Worm (Caenorhabditis elegans) whole organism, late embryonic: ENCODE results near the gene T01B7.9.

Experiments used
- F13H6.1 ChIP-seq: sonication (generic microtip); optimal IDR thresholded peaks from 2 replicates; lab custom pipeline; 2016; ENCODE audit warnings: missing genetic modification characterization, missing compliant biosample characterization
- ceh-34 ChIP-seq: sonication (generic microtip); optimal IDR thresholded peaks from 2 replicates; lab custom pipeline; 2016; ENCODE audit warnings: mild to moderate bottlenecking, missing genetic modification characterization, missing compliant biosample characterization
- ceh-48 ChIP-seq: sonication (generic microtip); optimal IDR thresholded peaks from 2 replicates; lab custom pipeline; 2016; ENCODE audit warnings: missing genetic modification characterization, inconsistent platforms, missing compliant biosample characterization
- dve-1 ChIP-seq: sonication (generic microtip); optimal IDR thresholded peaks from 2 replicates; lab custom pipeline; 2017; ENCODE audit warnings: antibody characterized with exemption, mild to moderate bottlenecking, missing genetic modification characterization, missing compliant biosample characterization
- elt-4 ChIP-seq: sonication (generic microtip); optimal IDR thresholded peaks from 2 replicates; lab custom pipeline; 2016; ENCODE audit warnings: missing genetic modification characterization, missing compliant biosample characterization
- fkh-10 ChIP-seq: fragments of 150-350 bp; optimal IDR thresholded peaks from 2 replicates; lab custom pipeline; 2014; ENCODE audit warnings: missing biosample characterization, missing genetic modification reagents, missing genetic modification characterization
- nhr-11 ChIP-seq: fragments of 150-350 bp; optimal IDR thresholded peaks from 2 replicates; lab custom pipeline; 2014; ENCODE audit warnings: missing biosample characterization, missing genetic modification characterization
- npax-4 ChIP-seq: sonication (generic microtip); optimal IDR thresholded peaks from 2 replicates; lab custom pipeline; 2016; ENCODE audit warnings: missing genetic modification characterization, missing compliant biosample characterization
- pha-4 ChIP-seq: fragments of 150-350 bp; optimal IDR thresholded peaks from 2 replicates; lab custom pipeline; 2018; ENCODE audit warnings: missing biosample characterization, missing genetic modification reagents, missing genetic modification characterization
- sdc-2 ChIP-seq: sonication (generic microtip); optimal IDR thresholded peaks from 2 replicates; lab custom pipeline; 2016; ENCODE audit warnings: missing genotype, missing genetic modification characterization, missing compliant biosample characterization
- tbx-7 ChIP-seq: sonication (generic microtip); optimal IDR thresholded peaks from 2 replicates; lab custom pipeline; 2016; ENCODE audit warnings: missing genotype, missing genetic modification characterization, missing compliant biosample characterization
- ttx-3 ChIP-seq: sonication (generic microtip); optimal IDR thresholded peaks from 2 replicates; lab custom pipeline; 2016; ENCODE audit warnings: missing genetic modification reagents, missing genetic modification characterization, missing compliant biosample characterization
- unc-55 ChIP-seq: sonication (generic microtip); optimal IDR thresholded peaks from 2 replicates; lab custom pipeline; 2017; ENCODE audit warnings: missing biosample characterization, missing genetic modification reagents, missing genetic modification characterization
- ztf-16 ChIP-seq: sonication (generic microtip); optimal IDR thresholded peaks from 2 replicates; lab custom pipeline; 2017; ENCODE audit warnings: missing genetic modification characterization, missing compliant biosample characterization

ce11 chrII:8742006-8742847, 15.6 kb upstream of the T01B7.9 start:
- TF ChIP-seq ttx-3 (tag; lab: Kevin White, UChicago) (no peak), ztf-16 (tag; lab: Kevin White, UChicago) (no peak), dve-1 (tag; lab: Kevin White, UChicago) (no peak), elt-4 (no peak), ceh-34 (tag; lab: Kevin White, UChicago) (no peak), ceh-48 (tag; lab: Kevin White, UChicago) (no peak), sdc-2 (no peak), unc-55 (no peak), tbx-7 (tag; lab: Kevin White, UChicago) (no peak), fkh-10 (no peak), F13H6.1 (tag; lab: Kevin White, UChicago) (no peak), pha-4 (tag; lab: Kevin White, UChicago) (no peak), nhr-11 (tag; lab: Kevin White, UChicago) (no peak), npax-4 (tag; lab: Kevin White, UChicago) (no peak)
